Fruit fly (Drosophila melanogaster) whole organism, embryonic: ENCODE data around the gene Dlic.

ENCODE experiments used
- CG1792 ChIP-seq: fragments of 200-800 bp; sonication (Bioruptor generic); optimal IDR thresholded peaks from 2 replicates; lab custom pipeline; 2016; ENCODE audit warnings: missing biosample characterization, missing genetic modification characterization
- CG18619 ChIP-seq: fragments of 200-800 bp; sonication (Bioruptor generic); optimal IDR thresholded peaks from 3 replicates; lab custom pipeline; 2017; ENCODE audit warnings: missing biosample characterization, mild to moderate bottlenecking, missing genetic modification characterization
- Ravus ChIP-seq: fragments of 200-800 bp; sonication (Bioruptor generic); IDR thresholded peaks from 2 replicates; pipeline ENCODE4 v1.3.6; 2022; ENCODE audit warnings: missing biosample characterization, missing genetic modification characterization
- bab2 ChIP-seq: fragments of 200-800 bp; sonication (Bioruptor generic); optimal IDR thresholded peaks from 2 replicates; lab custom pipeline; 2016; ENCODE audit warnings: missing biosample characterization, missing genetic modification characterization
- bcd ChIP-seq: fragments of 200-800 bp; sonication (Bioruptor generic); optimal IDR thresholded peaks from 2 replicates; lab custom pipeline; 2017; ENCODE audit warnings: missing biosample characterization, mild to moderate bottlenecking, missing genetic modification characterization
- gsb ChIP-seq: fragments of 200-800 bp; sonication (Bioruptor generic); IDR thresholded peaks from 2 replicates; pipeline ENCODE4 v1.3.6; 2022; ENCODE audit warnings: missing biosample characterization, missing genetic modification characterization

DNA sequence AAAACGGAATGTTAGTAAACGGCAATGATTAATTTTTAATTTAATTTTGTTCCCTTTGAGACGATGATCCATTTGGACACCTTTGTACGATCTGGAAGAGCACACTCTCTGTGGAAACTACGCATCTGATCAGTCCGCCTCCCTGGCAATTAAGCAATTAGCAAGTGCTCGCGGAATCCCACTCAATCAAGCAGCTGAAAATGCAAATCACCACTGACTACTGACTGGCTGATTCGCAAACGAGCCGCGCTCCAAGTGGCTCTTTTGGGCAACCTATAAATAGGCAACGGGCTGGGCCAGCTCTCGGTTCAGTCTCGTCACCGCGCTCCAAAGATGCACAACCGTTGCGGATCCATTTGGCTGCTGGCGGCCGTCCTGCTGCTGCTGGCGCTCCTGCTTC lies 10.4 kb upstream of the Dlic start, which contains the start of gene CG15201:
- TF ChIP-seq gsb (GFP tag; lab: Robert Waterston, UW) (no peak), CG1792 (no peak), bab2 (GFP tag; lab: Kevin White, UChicago) (no peak), Ravus (GFP tag; lab: Robert Waterston, UW) (no peak), CG18619 (GFP tag; lab: Kevin White, UChicago) (no peak), bcd (GFP tag; lab: Kevin White, UChicago) (no peak)
